Worm (Caenorhabditis elegans): ENCODE results near the gene T04C9.1.
A peak's percentile ranks its signal among the peaks of the same experiment; 100 is the strongest.

T04C9.1 gene

DNA sequence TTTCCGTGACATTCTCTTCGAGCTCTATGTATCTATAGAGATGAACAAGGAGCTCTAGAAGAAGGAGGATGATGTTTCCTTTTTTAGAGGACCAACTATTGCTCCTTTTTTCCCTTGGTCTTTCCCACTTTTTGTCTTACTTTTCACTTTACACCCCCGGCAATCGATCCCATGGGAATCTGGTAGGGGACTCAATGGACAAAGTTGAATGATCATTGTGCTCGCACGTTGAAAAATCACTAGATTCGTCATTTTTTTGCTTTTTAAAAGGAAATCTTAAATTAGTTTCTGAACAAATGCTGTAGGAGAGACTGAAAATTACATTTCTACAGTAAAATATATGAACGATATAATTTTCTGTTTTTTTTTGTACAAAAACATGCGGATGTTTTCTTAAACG, 9.0 kb downstream of the T04C9.1 start:
- TF ChIP-seq mab-5 (tag; optimal IDR thresholded peaks at IDR 0.05), result no peak
- no peak for TF ChIP-seq nhr-11 (tag; optimal IDR thresholded peaks at IDR 0.05)
- no peak for TF ChIP-seq mbf-1 (tag; optimal IDR thresholded peaks at IDR 0.05)
- TF ChIP-seq aly-2 (tag; optimal IDR thresholded peaks at IDR 0.05), result no peak
- no peak for TF ChIP-seq peb-1 (tag; optimal IDR thresholded peaks at IDR 0.05)
- no peak for TF ChIP-seq nhr-77 (tag; optimal IDR thresholded peaks at IDR 0.05)
- no peak for TF ChIP-seq lsy-2 (tag; optimal IDR thresholded peaks at IDR 0.05)
- TF ChIP-seq egl-27 (tag; optimal IDR thresholded peaks at IDR 0.05), result no peak
- no peak for TF ChIP-seq nhr-23 (tag; optimal IDR thresholded peaks at IDR 0.05)
- no peak for TF ChIP-seq ztf-11 (tag; optimal IDR thresholded peaks at IDR 0.05)
- TF ChIP-seq unc-39 (tag; optimal IDR thresholded peaks at IDR 0.05), result no peak
- TF ChIP-seq ZK546.5 (tag; optimal IDR thresholded peaks at IDR 0.05), result no peak
- TF ChIP-seq elt-3 (tag; optimal IDR thresholded peaks at IDR 0.05), result no peak
- TF ChIP-seq zag-1 (tag; optimal IDR thresholded peaks at IDR 0.05), result no peak
- no peak for TF ChIP-seq ama-1 (optimal IDR thresholded peaks at IDR 0.05)
- TF ChIP-seq ztf-4 (tag; optimal IDR thresholded peaks at IDR 0.05), result no peak

DNA sequence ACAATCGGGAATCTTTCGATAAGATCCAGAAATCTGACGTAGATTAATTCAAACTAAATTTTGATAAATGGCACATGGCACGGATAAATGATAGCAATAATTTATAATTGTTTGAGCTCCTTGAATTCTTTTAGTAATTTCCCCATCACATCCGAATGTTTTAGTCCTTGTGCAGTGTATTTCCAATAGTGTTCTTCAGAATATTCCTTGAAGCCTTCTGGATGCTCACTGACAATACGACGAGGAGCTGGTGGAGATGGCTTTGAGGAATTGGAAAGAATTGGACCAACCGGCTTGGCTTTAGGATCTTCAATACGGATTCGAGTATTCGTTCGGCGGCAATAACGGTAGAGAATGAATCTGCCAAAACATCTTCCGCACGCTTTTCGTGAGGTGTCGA, 13.4 kb downstream of the T04C9.1 start:
- TF ChIP-seq unc-55 (GFP tag; optimal IDR thresholded peaks at IDR 0.05) (peak; percentile 21), nhr-25 (tag; optimal IDR thresholded peaks at IDR 0.05) (no peak)

DNA sequence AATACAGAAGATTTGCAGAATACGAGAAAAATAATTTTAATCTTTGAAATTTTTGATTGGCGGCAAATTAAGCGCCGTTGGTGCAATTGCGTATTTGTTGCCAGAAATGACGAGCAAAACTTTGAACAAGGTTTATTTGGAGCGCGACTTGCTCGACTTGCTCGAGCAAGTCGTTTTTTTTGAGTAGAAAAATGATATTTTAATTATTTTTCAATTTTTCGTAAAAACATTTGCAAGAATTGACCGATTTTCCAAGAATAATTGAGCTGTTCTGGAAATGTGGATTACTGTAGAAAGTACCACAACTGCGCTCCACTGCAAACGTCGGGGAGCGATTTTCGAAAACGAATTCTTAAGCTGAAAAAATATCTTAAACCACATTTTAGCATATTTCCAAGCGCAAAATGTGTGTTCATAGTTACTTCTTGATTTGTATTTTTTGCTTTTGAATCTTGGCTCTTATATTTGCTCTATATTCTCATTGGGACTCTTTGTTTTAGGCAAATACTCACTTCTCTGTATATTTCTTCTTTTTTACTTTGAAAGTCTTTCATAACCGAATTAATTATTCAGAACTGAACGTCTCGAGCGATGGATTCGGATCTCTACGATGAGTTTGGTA, 16.1 kb downstream of the T04C9.1 start, which contains the start of the genes gcna-1 and eftu-2:
Gene gcna-1, minus strand, starts transcription at position 96 of the 622 bp plus-strand sequence.
Gene eftu-2, plus strand, starts transcription at position 572 of the 622 bp plus-strand sequence.
- TF ChIP-seq lsy-2 (tag; optimal IDR thresholded peaks at IDR 0.05) (peak; percentile 76 to 96), nhr-6 (tag; optimal IDR thresholded peaks at IDR 0.05) (no peak), nhr-25 (tag; optimal IDR thresholded peaks at IDR 0.05) (no peak), elt-3 (tag; optimal IDR thresholded peaks at IDR 0.05) (no peak), gmeb-1 (tag; optimal IDR thresholded peaks at IDR 0.05) (peak; percentile 72), sma-3 (GFP tag; optimal IDR thresholded peaks at IDR 0.05) (peak; percentile 20), unc-55 (GFP tag; optimal IDR thresholded peaks at IDR 0.05) (peak; percentile 47), unc-62 (GFP tag; optimal IDR thresholded peaks at IDR 0.05) (no peak), lin-11 (tag; optimal IDR thresholded peaks at IDR 0.05) (no peak), nhr-129 (tag; optimal IDR thresholded peaks at IDR 0.05) (peak; percentile 16)

DNA sequence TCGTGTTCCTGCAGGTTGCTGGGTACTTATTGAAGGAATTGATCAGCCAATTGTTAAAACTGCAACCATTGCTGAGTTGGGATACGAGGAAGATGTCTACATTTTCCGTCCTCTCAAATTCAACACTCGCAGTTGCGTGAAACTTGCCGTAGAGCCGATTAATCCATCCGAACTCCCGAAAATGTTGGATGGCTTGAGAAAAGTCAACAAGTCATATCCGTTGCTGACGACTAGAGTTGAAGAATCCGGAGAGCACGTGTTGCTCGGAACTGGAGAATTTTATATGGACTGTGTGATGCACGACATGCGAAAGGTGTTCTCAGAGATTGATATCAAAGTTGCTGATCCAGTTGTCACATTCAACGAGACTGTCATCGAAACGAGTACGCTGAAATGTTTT, 18.3 kb downstream of the T04C9.1 start:
- no peak for TF ChIP-seq ceh-82 (tag; optimal IDR thresholded peaks at IDR 0.05)
- TF ChIP-seq nhr-6 (tag; optimal IDR thresholded peaks at IDR 0.05), result no peak
- TF ChIP-seq nhr-23 (tag; optimal IDR thresholded peaks at IDR 0.05), result no peak
- no peak for TF ChIP-seq lin-11 (tag; optimal IDR thresholded peaks at IDR 0.05)
- TF ChIP-seq lin-13 (GFP tag; optimal IDR thresholded peaks at IDR 0.05), result no peak
- no peak for TF ChIP-seq lin-39 (tag; optimal IDR thresholded peaks at IDR 0.05)
- TF ChIP-seq unc-62 (GFP tag; optimal IDR thresholded peaks at IDR 0.05), result no peak
- TF ChIP-seq mab-5 (tag; optimal IDR thresholded peaks at IDR 0.05), result no peak
- TF ChIP-seq nhr-21 (tag; optimal IDR thresholded peaks at IDR 0.05), result no peak
- no peak for TF ChIP-seq egl-27 (tag; optimal IDR thresholded peaks at IDR 0.05)
- no peak for TF ChIP-seq nhr-12 (tag; optimal IDR thresholded peaks at IDR 0.05)
- TF ChIP-seq ztf-11 (tag; optimal IDR thresholded peaks at IDR 0.05), result no peak
- TF ChIP-seq unc-55 (GFP tag; optimal IDR thresholded peaks at IDR 0.05), result no peak
- no peak for TF ChIP-seq ceh-16 (tag; optimal IDR thresholded peaks at IDR 0.05)
- TF ChIP-seq fos-1 (tag; optimal IDR thresholded peaks at IDR 0.05), result no peak
- TF ChIP-seq nhr-25 (tag; optimal IDR thresholded peaks at IDR 0.05), result no peak
- TF ChIP-seq nhr-77 (tag; optimal IDR thresholded peaks at IDR 0.05), result no peak

DNA sequence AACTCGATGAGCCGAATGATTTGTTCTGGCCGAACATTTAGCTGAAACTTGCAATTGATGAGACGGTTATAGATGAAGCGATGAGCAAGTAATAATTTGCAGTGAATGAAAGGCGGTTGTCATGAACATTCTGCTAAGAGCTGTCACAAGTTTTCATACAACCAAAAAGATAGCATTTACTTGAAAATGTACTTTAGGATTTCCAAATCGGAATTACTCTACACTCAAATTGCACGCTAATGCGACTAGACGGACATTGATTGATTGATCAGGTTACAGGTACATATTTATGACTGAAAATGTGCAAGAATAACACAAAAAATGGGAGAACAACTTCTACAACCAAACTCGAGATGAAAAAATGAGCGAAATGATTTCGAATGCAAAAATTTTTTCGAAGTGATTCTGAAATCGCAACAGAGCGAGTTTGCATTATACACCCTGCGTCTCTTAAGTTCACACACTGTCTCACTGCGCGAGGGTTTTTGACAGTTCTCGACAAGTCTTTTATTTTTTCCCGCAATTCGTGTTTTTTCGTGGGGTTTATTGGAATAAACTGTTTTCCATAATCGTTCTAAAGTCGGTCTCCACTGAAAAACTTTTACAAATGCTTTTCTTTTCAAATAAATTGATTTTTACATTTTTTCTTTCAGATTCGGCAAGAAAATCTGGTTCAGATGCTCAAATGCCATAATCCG, 26.6 kb downstream of the T04C9.1 start, which contains the start of the genes npp-10 and cyk-3:
Gene npp-10, minus strand, starts transcription at position 51 of the 698 bp plus-strand sequence.
Gene cyk-3, plus strand, starts transcription at position 648 of the 698 bp plus-strand sequence.
- TF ChIP-seq mab-5 (tag; optimal IDR thresholded peaks at IDR 0.05), result peak; percentile 6
- peak; percentile 2 for TF ChIP-seq nhr-21 (tag; optimal IDR thresholded peaks at IDR 0.05)
- no peak for TF ChIP-seq crh-2 (tag; optimal IDR thresholded peaks at IDR 0.05)
- peak; percentile 61 for TF ChIP-seq nhr-129 (tag; optimal IDR thresholded peaks at IDR 0.05)
- TF ChIP-seq nhr-11 (tag; optimal IDR thresholded peaks at IDR 0.05), result no peak
- no peak for TF ChIP-seq mdl-1 (tag; optimal IDR thresholded peaks at IDR 0.05)
- peak in 1 of 2 experiments; percentile 10 for TF ChIP-seq lsy-2 (tag; optimal IDR thresholded peaks at IDR 0.05)
- TF ChIP-seq nhr-23 (tag; optimal IDR thresholded peaks at IDR 0.05), result no peak
- TF ChIP-seq aly-2 (tag; optimal IDR thresholded peaks at IDR 0.05), result no peak
- peak; percentile 0 for TF ChIP-seq lin-11 (tag; optimal IDR thresholded peaks at IDR 0.05)
- peak; percentile 77 for TF ChIP-seq C34F6.9 (tag; optimal IDR thresholded peaks at IDR 0.05)
